Fruit fly (Drosophila melanogaster): Measurements from ENCODE around the gene Snmp1.

- no peak for TF ChIP-seq dysf (GFP tag; IDR thresholded peaks at IDR 0.05)
- no peak for TF ChIP-seq nmo (GFP tag; optimal IDR thresholded peaks at IDR 0.05)
- no peak for TF ChIP-seq hb (GFP tag; IDR thresholded peaks at IDR 0.05; ENCODE audit: partially characterized antibody)
- no peak for TF ChIP-seq HLH54F (GFP tag; optimal IDR thresholded peaks at IDR 0.05)
- TF ChIP-seq BEAF-32 (GFP tag; optimal IDR thresholded peaks at IDR 0.05): no peak
- no peak for TF ChIP-seq CrebB (tag; optimal IDR thresholded peaks at IDR 0.05)
Observed at dm6 chr3R:21141341-21141740, 26.7 kb downstream of the Snmp1 start.
